Worm (Caenorhabditis elegans) whole organism, L4 larva: ENCODE results near the gene str-87.

ENCODE experiments used
- Y105C5A.15 ChIP-seq: fragments of 200-800 bp; sonication (Bioruptor generic); IDR thresholded peaks from 2 replicates; pipeline ENCODE4 v1.3.6; 2022; ENCODE audit warnings: missing genetic modification characterization, missing compliant biosample characterization
- Y5F2A.4 ChIP-seq: fragments of 200-800 bp; sonication (Bioruptor generic); optimal IDR thresholded peaks from 2 replicates; lab custom pipeline; 2018; ENCODE audit warnings: mild to moderate bottlenecking, missing genetic modification characterization, missing compliant biosample characterization
- ZK337.2 ChIP-seq: fragments of 200-800 bp; sonication (Bioruptor generic); IDR thresholded peaks from 2 replicates; pipeline ENCODE4 v1.3.6; 2022; ENCODE audit warnings: missing genetic modification reagents, missing genetic modification characterization, missing compliant biosample characterization
- aha-1 ChIP-seq: fragments of 150-350 bp; peaks from one replicate; lab custom pipeline; 2014; ENCODE audit warnings: missing biosample characterization, missing genetic modification characterization
- aly-2 ChIP-seq: sonication (generic microtip); optimal IDR thresholded peaks from 2 replicates; lab custom pipeline; 2018; ENCODE audit warnings: missing biosample characterization, missing genetic modification characterization
- ama-1 ChIP-seq: fragments of 150-350 bp; optimal IDR thresholded peaks from 2 replicates; lab custom pipeline; 2014; ENCODE audit warnings: inconsistent platforms, mixed read lengths
- ceh-28 ChIP-seq: fragments of 150-350 bp; optimal IDR thresholded peaks from 2 replicates; lab custom pipeline; 2014; ENCODE audit warnings: missing biosample characterization, missing genetic modification reagents, missing genetic modification characterization
- ceh-32 ChIP-seq: sonication (generic microtip); optimal IDR thresholded peaks from 2 replicates; lab custom pipeline; 2016; ENCODE audit warnings: mild to moderate bottlenecking, missing genetic modification characterization, missing compliant biosample characterization; ENCODE audit not compliant: poor library complexity
- ceh-44 ChIP-seq: fragments of 200-800 bp; sonication (Bioruptor generic); IDR thresholded peaks from 2 replicates; pipeline ENCODE4 v1.3.6; 2022; ENCODE audit warnings: missing genetic modification reagents, missing genetic modification characterization, missing compliant biosample characterization
- dmd-6 ChIP-seq: fragments of 200-800 bp; sonication (Bioruptor generic); IDR thresholded peaks from 2 replicates; pipeline ENCODE4 v1.3.6; 2022; ENCODE audit warnings: missing genetic modification reagents, missing genetic modification characterization, missing compliant biosample characterization
- dmd-9 ChIP-seq: fragments of 200-800 bp; sonication (Bioruptor generic); IDR thresholded peaks from 2 replicates; pipeline ENCODE4 v1.3.6; 2022; ENCODE audit warnings: missing genetic modification reagents, missing genetic modification characterization, missing compliant biosample characterization
- dve-1 ChIP-seq: sonication (generic microtip); optimal IDR thresholded peaks from 2 replicates; lab custom pipeline; 2017; ENCODE audit warnings: antibody characterized with exemption, mild to moderate bottlenecking, missing genetic modification characterization, missing compliant biosample characterization; ENCODE audit not compliant: insufficient read depth
- fos-1 ChIP-seq: fragments of 150-350 bp; optimal IDR thresholded peaks from 2 replicates; lab custom pipeline; 2014; ENCODE audit warnings: missing biosample characterization, missing genetic modification characterization
- gei-8 ChIP-seq: fragments of 200-800 bp; sonication (Bioruptor generic); optimal IDR thresholded peaks from 2 replicates; lab custom pipeline; 2018; ENCODE audit warnings: mild to moderate bottlenecking, missing genetic modification characterization, missing compliant biosample characterization
- hlh-11 ChIP-seq: fragments of 200-800 bp; sonication (Bioruptor generic); optimal IDR thresholded peaks from 2 replicates; lab custom pipeline; 2018; ENCODE audit warnings: mild to moderate bottlenecking, missing genetic modification characterization, missing compliant biosample characterization
- hlh-30 ChIP-seq: sonication (generic microtip); optimal IDR thresholded peaks from 2 replicates; lab custom pipeline; 2017; ENCODE audit warnings: antibody characterized with exemption, mild to moderate bottlenecking, missing genetic modification characterization, missing compliant biosample characterization; ENCODE audit not compliant: insufficient read depth
- lin-1 ChIP-seq: fragments of 200-800 bp; sonication (Bioruptor generic); IDR thresholded peaks from 2 replicates; pipeline ENCODE4 v1.3.6; 2022; ENCODE audit warnings: missing genetic modification reagents, missing genetic modification characterization, missing compliant biosample characterization
- lin-39 ChIP-seq: fragments of 150-350 bp; optimal IDR thresholded peaks from 2 replicates; lab custom pipeline; 2014; ENCODE audit warnings: missing biosample characterization, missing genetic modification reagents, missing genetic modification characterization
- madf-5 ChIP-seq, 2 experiments: fragments of 200-800 bp; sonication (Bioruptor generic); IDR thresholded peaks; 2 replicates each; pipeline ENCODE4 v1.3.6; 2022; ENCODE audit warnings: missing compliant biosample characterization in 2 of 2, missing genetic modification characterization in 2 of 2
- madf-9 ChIP-seq: fragments of 200-800 bp; sonication (Bioruptor generic); conservative IDR thresholded peaks from 2 replicates; pipeline ENCODE4 v1.3.6; 2022; ENCODE audit warnings: missing genetic modification reagents, missing genetic modification characterization, missing compliant biosample characterization
- mdl-1 ChIP-seq, 2 experiments: fragments of 150-350 bp in 1 of 2; sonication (generic microtip) in 1 of 2; optimal IDR thresholded peaks; 2 replicates each; lab custom pipeline; 2014 to 2017; ENCODE audit warnings: missing biosample characterization in 2 of 2, missing genetic modification characterization in 2 of 2
- mes-2 ChIP-seq: sonication (generic microtip); optimal IDR thresholded peaks from 2 replicates; lab custom pipeline; 2016; ENCODE audit warnings: missing genotype, mild to moderate bottlenecking, missing genetic modification characterization, missing compliant biosample characterization; ENCODE audit not compliant: poor library complexity, severe bottlenecking
- mxl-3 ChIP-seq: fragments of 200-800 bp; sonication (Bioruptor generic); optimal IDR thresholded peaks from 2 replicates; lab custom pipeline; 2018; ENCODE audit warnings: mild to moderate bottlenecking, missing genetic modification characterization, missing compliant biosample characterization
- nhr-25 ChIP-seq: sonication (generic microtip); optimal IDR thresholded peaks from 2 replicates; lab custom pipeline; 2017; ENCODE audit warnings: missing genetic modification characterization, mild to moderate bottlenecking, missing compliant biosample characterization, antibody characterized with exemption, moderate library complexity, borderline replicate concordance; ENCODE audit not compliant: insufficient read depth
- nhr-28 ChIP-seq: fragments of 150-350 bp; optimal IDR thresholded peaks from 2 replicates; lab custom pipeline; 2014; ENCODE audit warnings: missing biosample characterization, missing genetic modification characterization
- nhr-42 ChIP-seq: fragments of 200-800 bp; sonication (Bioruptor generic); IDR thresholded peaks from 2 replicates; pipeline ENCODE4 v1.3.6; 2022; ENCODE audit warnings: missing genetic modification characterization, missing compliant biosample characterization
- nhr-48 ChIP-seq: sonication (generic microtip); optimal IDR thresholded peaks from 2 replicates; lab custom pipeline; 2016; ENCODE audit warnings: mild to moderate bottlenecking, missing genetic modification characterization, missing compliant biosample characterization
- php-3 ChIP-seq: fragments of 200-800 bp; sonication (Bioruptor generic); IDR thresholded peaks from 2 replicates; pipeline ENCODE4 v1.3.6; 2022; ENCODE audit warnings: missing genetic modification reagents, missing genetic modification characterization, missing compliant biosample characterization
- pqm-1 ChIP-seq: sonication (generic microtip); optimal IDR thresholded peaks from 2 replicates; lab custom pipeline; 2017; ENCODE audit warnings: missing biosample characterization, missing genetic modification characterization
- set-16 ChIP-seq: fragments of 200-800 bp; sonication (Bioruptor generic); IDR thresholded peaks from 2 replicates; pipeline ENCODE4 v1.3.6; 2022; ENCODE audit warnings: missing genetic modification reagents, missing genetic modification characterization, missing compliant biosample characterization
- skn-1 ChIP-seq: fragments of 150-350 bp; optimal IDR thresholded peaks from 2 replicates; lab custom pipeline; 2014; ENCODE audit warnings: missing biosample characterization, missing genetic modification characterization
- tra-1 ChIP-seq: fragments of 200-800 bp; sonication (Bioruptor generic); IDR thresholded peaks from 2 replicates; pipeline ENCODE4 v1.3.6; 2022; ENCODE audit warnings: missing genetic modification reagents, missing genetic modification characterization, missing compliant biosample characterization
- unc-62 ChIP-seq, 3 experiments: fragments of 150-350 bp in 1 of 3; sonication (generic microtip); optimal IDR thresholded peaks in 2 of 3; peaks in 1 of 3; 1 replicate in 1 of 3; 2 replicates in 2 of 3; lab custom pipeline; 2014 to 2017; ENCODE audit warnings: missing biosample characterization in 3 of 3, missing genetic modification characterization in 3 of 3, missing genetic modification reagents in 3 of 3, missing genotype in 1 of 3
- zip-2 ChIP-seq: fragments of 150-350 bp; optimal IDR thresholded peaks from 2 replicates; lab custom pipeline; 2014; ENCODE audit warnings: missing biosample characterization, missing genetic modification characterization
- ztf-11 ChIP-seq: fragments of 150-350 bp; optimal IDR thresholded peaks from 2 replicates; lab custom pipeline; 2014; ENCODE audit warnings: missing biosample characterization, missing genetic modification characterization

str-87 gene

DNA sequence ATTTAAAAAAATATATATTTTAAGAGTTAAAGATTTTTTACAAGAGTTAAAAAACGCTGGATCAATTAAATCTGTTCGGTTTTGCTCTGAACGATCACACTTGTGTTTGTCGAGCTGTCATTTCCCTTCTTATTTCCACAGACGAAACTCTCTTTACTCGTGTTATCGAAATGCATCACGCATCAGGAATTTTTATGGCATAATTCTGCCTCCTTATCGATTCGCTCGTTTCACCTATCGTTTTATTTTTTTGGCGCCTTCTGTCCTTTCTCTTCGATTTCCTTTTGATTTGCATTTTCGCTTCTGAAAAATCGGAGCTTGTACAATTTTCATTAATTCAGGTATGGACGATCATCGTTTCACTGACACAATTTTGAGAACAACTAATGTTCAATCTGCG is 39.6 kb downstream of the str-87 start:
- no peak for TF ChIP-seq fos-1 (tag; lab: Kevin White, UChicago)
- TF ChIP-seq gei-8 (GFP tag; lab: Kevin White, UChicago) = no peak
- TF ChIP-seq ceh-44 (GFP tag; lab: Robert Waterston, UW) = no peak
- TF ChIP-seq skn-1 (tag; lab: Kevin White, UChicago) = no peak
- no peak for TF ChIP-seq madf-9 (GFP tag; lab: Robert Waterston, UW)
- peak; percentile 14 for TF ChIP-seq hlh-30 (tag; lab: Kevin White, UChicago)
- no peak for TF ChIP-seq dve-1 (tag; lab: Kevin White, UChicago)
- no peak for TF ChIP-seq ceh-28
- TF ChIP-seq pqm-1 = peak; percentile 35
- peak; percentile 59 for TF ChIP-seq php-3 (GFP tag; lab: Robert Waterston, UW)
- 0 out of 2 replicates have a peak, but pooled peaks have one; percentile 15 for TF ChIP-seq dmd-6 (GFP tag; lab: Robert Waterston, UW)
- peak; percentile 17 for TF ChIP-seq nhr-28 (tag; lab: Kevin White, UChicago)

DNA sequence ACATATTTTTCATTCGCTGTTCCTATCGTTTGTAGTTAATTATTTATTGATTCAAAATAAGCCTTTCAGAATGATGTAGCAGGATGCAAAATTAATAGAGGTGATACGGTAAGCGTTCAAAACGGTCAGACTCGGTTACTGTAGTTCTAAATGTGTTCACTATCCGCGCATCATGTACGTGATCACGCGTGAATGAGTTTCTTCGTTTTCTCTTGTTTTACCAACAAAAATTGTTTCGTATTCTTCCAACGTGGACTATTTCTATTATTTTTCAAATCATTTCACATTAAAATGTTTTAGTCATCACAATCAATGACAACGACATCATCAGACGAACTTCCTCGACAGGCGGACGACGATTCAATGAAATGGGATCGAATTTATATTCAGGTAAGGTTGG is 40.5 kb downstream of the str-87 start, which contains the start of gene gck-1:
TSS of gene gck-1 (plus strand) at position 301 of the 400 bp plus-strand sequence.
- TF ChIP-seq nhr-48 (no peak), aly-2 (tag; lab: Kevin White, UChicago) (no peak), ceh-32 (no peak), mdl-1 (tag; optimal IDR thresholded peaks at IDR 0.05; lab: Kevin White, UChicago) (no peak), mes-2 (tag; lab: Kevin White, UChicago) (no peak), Y105C5A.15 (no peak), tra-1 (GFP tag; lab: Robert Waterston, UW) (no peak), madf-5 (GFP tag; IDR thresholded peaks at IDR 0.05; lab: Robert Waterston, UW) (no peak), nhr-25 (tag; lab: Kevin White, UChicago) (no peak), ztf-11 (tag; lab: Kevin White, UChicago) (no peak), set-16 (GFP tag; lab: Robert Waterston, UW) (no peak), nhr-42 (GFP tag; lab: Robert Waterston, UW) (no peak), dmd-9 (GFP tag; lab: Robert Waterston, UW) (no peak), ama-1 (lab: Kevin White, UChicago) (no peak)
- TF ChIP-seq, all 104 proteins: peak for 0

- TF ChIP-seq ZK337.2 (GFP tag; lab: Robert Waterston, UW) = no peak
- TF ChIP-seq mxl-3 = peak; percentile 13
- peak in 1 of 2 experiments; percentile 92 for TF ChIP-seq unc-62 (GFP tag; optimal IDR thresholded peaks at IDR 0.05 in 1 of 2; lab: Kevin White, UChicago)
- TF ChIP-seq unc-62 (tag; optimal IDR thresholded peaks at IDR 0.05; lab: Kevin White, UChicago) = no peak
- TF ChIP-seq hlh-11 (tag; lab: Kevin White, UChicago) = peak; percentile 9
Observed at ce11 chrV:8946142-8946541, 41.9 kb downstream of the str-87 start.

DNA sequence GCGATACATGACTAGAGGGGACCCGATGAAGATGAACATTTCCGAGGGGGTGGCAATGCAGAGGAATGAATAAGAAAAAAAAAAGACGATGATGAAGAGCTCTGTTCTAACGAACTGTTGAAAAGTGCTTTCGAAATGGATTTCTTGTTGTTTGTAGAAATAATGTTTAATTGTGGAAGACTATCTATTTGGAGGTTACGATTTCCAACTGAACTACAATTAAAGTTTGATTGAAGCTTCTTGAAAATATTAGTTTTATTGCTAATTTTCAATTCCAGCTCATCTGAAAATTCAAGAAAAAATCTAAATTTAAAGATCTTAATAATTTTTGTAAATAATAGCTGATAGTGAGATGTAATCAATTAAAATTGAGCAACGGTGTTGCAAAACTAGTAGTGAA is 43.5 kb downstream of the str-87 start:
- no peak for TF ChIP-seq lin-39 (tag; lab: Kevin White, UChicago)
- TF ChIP-seq Y5F2A.4 (GFP tag; lab: Kevin White, UChicago) = no peak
- TF ChIP-seq aly-2 (tag; lab: Kevin White, UChicago) = no peak
- TF ChIP-seq ceh-32 = no peak
- TF ChIP-seq pqm-1 = no peak
- peak; percentile 90 for TF ChIP-seq aha-1 (tag; lab: Kevin White, UChicago)
- TF ChIP-seq zip-2 = no peak
- TF ChIP-seq lin-1 (GFP tag; lab: Robert Waterston, UW) = no peak
